Fruit fly (Drosophila melanogaster) whole organism, pupa: ENCODE data around the gene CG15740.
A peak's percentile ranks its signal among the peaks of the same experiment; 100 is the strongest.

Source experiments
- CG10348 ChIP-seq: fragments of 200-800 bp; sonication (Bioruptor generic); IDR thresholded peaks from 2 replicates; pipeline ENCODE4 v1.3.6; 2022; ENCODE audit warnings: missing biosample characterization, missing genetic modification characterization
- CG12605 ChIP-seq: fragments of 200-800 bp; sonication (Bioruptor generic); IDR thresholded peaks from 2 replicates; pipeline ENCODE4 v1.3.6; 2022; ENCODE audit warnings: missing biosample characterization, missing genetic modification characterization
- CG13204 ChIP-seq: fragments of 200-800 bp; sonication (Bioruptor generic); optimal IDR thresholded peaks from 2 replicates; lab custom pipeline; 2018; ENCODE audit warnings: missing biosample characterization, mild to moderate bottlenecking, missing genetic modification characterization, moderate library complexity
- CG14655 ChIP-seq: fragments of 200-800 bp; sonication (Bioruptor generic); optimal IDR thresholded peaks from 3 replicates; lab custom pipeline; 2017; ENCODE audit warnings: mild to moderate bottlenecking, missing biosample characterization, missing genetic modification reagents, missing genetic modification characterization
- CG15710 ChIP-seq: fragments of 200-800 bp; sonication (Bioruptor generic); optimal IDR thresholded peaks from 2 replicates; lab custom pipeline; 2018; ENCODE audit warnings: missing biosample characterization, mild to moderate bottlenecking, missing genetic modification characterization, moderate library complexity
- CG17806 ChIP-seq: fragments of 200-800 bp; sonication (Bioruptor generic); optimal IDR thresholded peaks from 2 replicates; lab custom pipeline; 2018; ENCODE audit warnings: missing biosample characterization, mild to moderate bottlenecking, missing genetic modification characterization, moderate library complexity
- CG32121 ChIP-seq: fragments of 200-800 bp; sonication (Bioruptor generic); IDR thresholded peaks from 2 replicates; pipeline ENCODE4 v1.3.6; 2022; ENCODE audit warnings: missing biosample characterization, missing genetic modification characterization
- CG34367 ChIP-seq: fragments of 200-800 bp; sonication (Bioruptor generic); optimal IDR thresholded peaks from 2 replicates; lab custom pipeline; 2018; ENCODE audit warnings: missing biosample characterization, mild to moderate bottlenecking, missing genetic modification characterization
- CG4496 ChIP-seq: fragments of 200-800 bp; sonication (Bioruptor generic); IDR thresholded peaks from 3 replicates; pipeline ENCODE4 v1.3.6; 2022; ENCODE audit warnings: missing biosample characterization, missing genetic modification characterization
- CG8159 ChIP-seq: fragments of 200-800 bp; sonication (Bioruptor generic); optimal IDR thresholded peaks from 3 replicates; lab custom pipeline; 2018; ENCODE audit warnings: missing biosample characterization, mild to moderate bottlenecking, missing genetic modification characterization, moderate library complexity
- CG8301 ChIP-seq: fragments of 200-800 bp; sonication (Bioruptor generic); optimal IDR thresholded peaks from 2 replicates; lab custom pipeline; 2018; ENCODE audit warnings: missing biosample characterization, mild to moderate bottlenecking, missing genetic modification characterization
- CG9948 ChIP-seq: fragments of 200-800 bp; sonication (Bioruptor generic); optimal IDR thresholded peaks from 2 replicates; lab custom pipeline; 2018; ENCODE audit warnings: missing biosample characterization, mild to moderate bottlenecking, missing genetic modification characterization, moderate library complexity
- D1 ChIP-seq: fragments of 200-800 bp; sonication (Bioruptor generic); optimal IDR thresholded peaks from 2 replicates; lab custom pipeline; 2018; ENCODE audit warnings: missing biosample characterization, mild to moderate bottlenecking, missing genetic modification characterization, moderate library complexity
- EcR ChIP-seq: fragments of 200-800 bp; sonication (Bioruptor generic); optimal IDR thresholded peaks from 3 replicates; lab custom pipeline; 2019; ENCODE audit warnings: missing biosample characterization, missing genetic modification characterization, mild to moderate bottlenecking, moderate library complexity, missing genetic modification reagents
- Ets98B ChIP-seq: fragments of 200-800 bp; sonication (Bioruptor generic); IDR thresholded peaks from 2 replicates; pipeline ENCODE4 v1.3.6; 2022; ENCODE audit warnings: missing biosample characterization, missing genetic modification characterization
- Pif1A ChIP-seq: fragments of 200-800 bp; sonication (Bioruptor generic); optimal IDR thresholded peaks from 3 replicates; lab custom pipeline; 2016; ENCODE audit warnings: missing biosample characterization, missing genetic modification characterization
- Pif1B ChIP-seq: fragments of 200-800 bp; sonication (Bioruptor generic); optimal IDR thresholded peaks from 3 replicates; lab custom pipeline; 2016; ENCODE audit warnings: missing biosample characterization, missing genetic modification characterization
- Snoo ChIP-seq: fragments of 200-800 bp; sonication (Bioruptor generic); optimal IDR thresholded peaks from 3 replicates; lab custom pipeline; 2017; ENCODE audit warnings: missing biosample characterization, mild to moderate bottlenecking, missing genetic modification characterization, inconsistent platforms
- fd96Ca ChIP-seq: fragments of 200-800 bp; sonication (Bioruptor generic); IDR thresholded peaks from 3 replicates; pipeline ENCODE4 v1.3.6; 2022; ENCODE audit warnings: missing biosample characterization, missing genetic modification characterization
- gl ChIP-seq: fragments of 200-800 bp; sonication (Bioruptor generic); optimal IDR thresholded peaks from 2 replicates; lab custom pipeline; 2018; ENCODE audit warnings: missing biosample characterization, mild to moderate bottlenecking, missing genetic modification characterization
- rn ChIP-seq: fragments of 200-800 bp; sonication (Bioruptor generic); IDR thresholded peaks from 2 replicates; pipeline ENCODE4 v1.3.6; 2022; ENCODE audit warnings: missing biosample characterization, missing genetic modification characterization

CG15740 gene

DNA sequence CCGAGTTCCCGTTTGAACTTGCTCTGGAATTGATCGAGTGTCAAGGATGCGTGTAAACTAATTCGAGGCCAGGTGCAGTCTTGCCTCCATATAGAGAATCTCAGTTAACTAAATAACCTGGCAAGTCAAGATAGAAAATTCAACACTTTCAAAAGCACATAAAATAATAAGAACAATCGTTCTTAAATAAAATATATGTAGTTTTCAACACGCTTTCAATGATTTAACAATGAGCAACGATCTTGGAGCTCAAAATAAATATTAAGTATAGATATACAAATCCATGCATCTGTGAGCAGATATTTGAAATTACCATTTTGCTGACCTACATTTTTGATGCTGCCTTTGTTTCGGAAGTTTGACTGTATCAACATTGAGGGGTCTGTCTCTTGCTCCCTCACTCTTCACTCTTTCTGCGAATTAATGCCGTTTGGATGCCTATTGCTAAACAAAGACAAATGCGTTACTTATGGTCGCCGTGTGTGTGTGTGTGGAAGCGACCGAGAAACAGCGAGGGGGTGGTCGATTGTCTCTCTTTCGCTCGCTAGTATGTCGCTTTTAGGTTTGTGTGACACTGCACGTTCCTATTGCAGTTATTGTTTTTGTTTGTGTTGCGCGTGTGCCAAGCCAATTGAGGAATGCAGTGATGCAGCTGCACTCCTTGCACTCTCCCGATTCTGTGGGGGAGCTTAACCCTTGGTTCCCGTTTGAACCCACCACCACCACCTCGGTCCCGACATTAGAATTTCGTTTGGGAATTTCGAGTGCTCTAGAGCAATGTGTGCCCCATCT is 25.4 kb downstream of the CG15740 start:
- TF ChIP-seq Pif1A, result peak; percentile 52
- no peak for TF ChIP-seq EcR
- TF ChIP-seq CG12605 (GFP tag; lab: Robert Waterston, UW), result no peak; the same call in 1 of the 2 replicates
- peak; percentile 86 for TF ChIP-seq CG14655
- peak; percentile 68 for TF ChIP-seq fd96Ca (GFP tag; lab: Robert Waterston, UW)
- peak; percentile 43 for TF ChIP-seq CG15710
- TF ChIP-seq CG4496 (GFP tag; lab: Robert Waterston, UW), result peak; percentile 72
- peak; percentile 83 for TF ChIP-seq CG8301 (tag; lab: Kevin White, UChicago)
- peak; percentile 58 for TF ChIP-seq Pif1B (GFP tag; lab: Kevin White, UChicago)
- TF ChIP-seq Snoo (tag; lab: Kevin White, UChicago), result peak; percentile 4
- TF ChIP-seq CG34367 (tag; lab: Kevin White, UChicago), result peak; percentile 17
- TF ChIP-seq CG32121 (GFP tag; lab: Robert Waterston, UW), result peak; percentile 60
- TF ChIP-seq gl, result no peak
- TF ChIP-seq CG10348 (GFP tag; lab: Robert Waterston, UW), result no peak; the same call in 1 of the 2 replicates
- peak; percentile 36 for TF ChIP-seq CG9948 (tag; lab: Kevin White, UChicago)
- TF ChIP-seq CG13204 (GFP tag; lab: Kevin White, UChicago), result no peak
- peak; percentile 61; the same call in 1 of the 2 replicates for TF ChIP-seq Ets98B (GFP tag; lab: Robert Waterston, UW)
- TF ChIP-seq CG8159 (tag; lab: Kevin White, UChicago), result peak; percentile 30
- no peak for TF ChIP-seq D1 (tag; lab: Kevin White, UChicago)
- no peak for TF ChIP-seq CG17806
- TF ChIP-seq rn (GFP tag; lab: Robert Waterston, UW), result 0 out of 2 replicates have a peak, but pooled peaks have one; percentile 28

DNA sequence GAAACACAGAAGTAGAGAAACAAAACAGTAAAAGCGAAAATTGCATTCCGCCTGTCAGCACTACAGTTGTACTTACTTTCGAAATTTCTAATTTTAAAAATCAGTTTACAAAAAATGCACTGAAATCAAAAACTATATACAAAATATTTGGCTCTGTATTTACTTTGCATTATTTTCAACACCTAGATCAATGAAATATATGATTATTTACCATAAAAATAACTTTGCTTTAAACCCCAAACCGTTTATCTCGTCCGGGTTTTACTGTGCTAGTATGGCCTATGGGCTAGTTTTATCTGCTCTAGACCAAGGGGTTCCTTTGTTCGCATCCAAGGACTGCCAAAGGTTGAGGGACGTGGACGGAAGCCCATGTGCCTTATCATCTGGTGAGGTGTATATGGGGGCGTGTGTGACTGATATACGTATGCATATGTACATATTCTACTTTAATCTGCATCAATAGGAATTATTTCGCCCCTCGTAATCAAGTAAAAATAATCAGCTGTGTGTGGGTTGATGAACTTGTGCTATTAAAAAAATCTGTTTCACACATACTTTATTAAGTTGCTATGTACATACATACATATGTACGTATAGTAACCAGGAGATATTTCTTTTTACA is 26.5 kb downstream of the CG15740 start:
- TF ChIP-seq CG8301 (tag; lab: Kevin White, UChicago), result peak; percentile 1
- peak; percentile 90 for TF ChIP-seq EcR
- TF ChIP-seq CG15710, result no peak
- TF ChIP-seq CG8159 (tag; lab: Kevin White, UChicago), result peak; percentile 2
- TF ChIP-seq gl, result no peak
- peak; percentile 56; the same call in 2 of the 3 replicates for TF ChIP-seq CG4496 (GFP tag; lab: Robert Waterston, UW)
- TF ChIP-seq CG14655, result peak; percentile 43

DNA sequence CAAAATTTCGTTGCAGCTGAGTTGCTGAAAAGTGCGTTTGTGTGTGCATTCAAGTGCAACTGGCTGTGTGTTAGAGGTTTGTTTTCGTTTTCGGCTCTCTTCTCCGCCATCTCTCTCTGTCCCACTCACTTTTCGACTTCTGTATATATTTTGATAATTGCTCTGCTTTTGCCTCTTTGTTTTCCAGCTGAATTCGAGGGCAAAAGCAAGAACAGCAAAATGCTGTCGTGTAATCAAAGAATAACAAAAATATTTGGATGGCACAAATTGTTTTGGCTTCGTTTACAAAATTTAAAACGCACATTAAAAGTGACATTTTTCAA is 27.2 kb downstream of the CG15740 start:
- TF ChIP-seq Snoo (tag; lab: Kevin White, UChicago) (no peak), CG12605 (GFP tag; lab: Robert Waterston, UW) (no peak), Pif1A (no peak), CG4496 (GFP tag; lab: Robert Waterston, UW) (no peak), Pif1B (GFP tag; lab: Kevin White, UChicago) (no peak), CG10348 (GFP tag; lab: Robert Waterston, UW) (no peak), rn (GFP tag; lab: Robert Waterston, UW) (no peak), D1 (tag; lab: Kevin White, UChicago) (no peak), CG9948 (tag; lab: Kevin White, UChicago) (no peak), CG32121 (GFP tag; lab: Robert Waterston, UW) (no peak), Ets98B (GFP tag; lab: Robert Waterston, UW) (no peak), CG8159 (tag; lab: Kevin White, UChicago) (no peak)

DNA sequence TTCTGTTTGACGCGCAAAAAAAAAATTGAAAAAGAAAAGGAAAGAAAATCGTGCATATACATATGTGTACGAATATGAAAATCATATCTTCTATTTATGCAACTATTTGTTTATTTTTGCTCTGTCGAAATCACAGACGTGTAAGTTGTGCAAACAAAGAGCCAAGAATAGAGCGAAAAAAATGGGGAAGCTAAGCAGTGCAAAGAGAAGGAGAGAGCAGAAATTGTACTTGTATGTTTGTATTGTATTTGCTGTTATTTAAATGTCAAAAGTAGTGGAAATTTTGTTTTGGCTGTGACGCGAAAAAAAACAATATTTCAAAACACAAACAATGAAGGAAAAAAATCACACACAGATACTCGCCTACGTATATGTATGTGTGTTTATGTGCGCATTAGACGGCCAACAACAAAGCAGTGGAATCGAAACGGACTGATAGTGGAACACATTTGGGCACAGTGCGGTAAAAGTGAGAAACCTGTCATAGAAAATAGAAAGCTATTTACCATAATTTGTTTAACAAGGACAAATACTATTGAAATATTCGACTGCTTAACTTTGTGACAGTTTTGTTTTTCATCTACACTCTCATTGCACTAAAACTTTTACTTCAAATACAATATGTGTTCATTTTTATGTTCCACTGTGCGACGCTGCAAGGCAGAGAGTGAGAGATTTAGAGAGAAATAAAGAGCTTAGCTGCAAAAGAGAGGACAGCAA is 27.7 kb downstream of the CG15740 start:
- peak; percentile 53 for TF ChIP-seq CG13204 (GFP tag; lab: Kevin White, UChicago)
- TF ChIP-seq CG15710, result peak; percentile 82
- peak; percentile 97 for TF ChIP-seq Pif1A
- peak; percentile 87 for TF ChIP-seq CG8159 (tag; lab: Kevin White, UChicago)
- TF ChIP-seq CG9948 (tag; lab: Kevin White, UChicago), result peak; percentile 91
- TF ChIP-seq CG14655, result peak; percentile 96
- peak; percentile 92 for TF ChIP-seq CG17806
- peak; percentile 90 for TF ChIP-seq Pif1B (GFP tag; lab: Kevin White, UChicago)
- no peak for TF ChIP-seq EcR
- TF ChIP-seq CG4496 (GFP tag; lab: Robert Waterston, UW), result peak; percentile 98
- TF ChIP-seq CG8301 (tag; lab: Kevin White, UChicago), result peak; percentile 96
- TF ChIP-seq gl, result peak; percentile 86
- TF ChIP-seq CG10348 (GFP tag; lab: Robert Waterston, UW), result peak; percentile 82
- peak; percentile 96 for TF ChIP-seq CG12605 (GFP tag; lab: Robert Waterston, UW)
- peak; percentile 97 for TF ChIP-seq fd96Ca (GFP tag; lab: Robert Waterston, UW)
- TF ChIP-seq CG32121 (GFP tag; lab: Robert Waterston, UW), result peak; percentile 97
- peak; percentile 89 for TF ChIP-seq Snoo (tag; lab: Kevin White, UChicago)
- TF ChIP-seq CG34367 (tag; lab: Kevin White, UChicago), result peak; percentile 89
- TF ChIP-seq rn (GFP tag; lab: Robert Waterston, UW), result peak; percentile 91
- peak; percentile 98 for TF ChIP-seq Ets98B (GFP tag; lab: Robert Waterston, UW)
- peak; percentile 34 for TF ChIP-seq D1 (tag; lab: Kevin White, UChicago)
